Worm (Caenorhabditis elegans) whole organism, L4 larva: Measurements from ENCODE around the gene C18D4.12.

Experiments
- F26F4.8 ChIP-seq: fragments of 200-800 bp; sonication (Bioruptor generic); conservative IDR thresholded peaks from 2 replicates; pipeline ENCODE4 v1.3.6; 2022; ENCODE audit warnings: missing genetic modification characterization, missing compliant biosample characterization
- R02D3.7 ChIP-seq: fragments of 150-350 bp; sonication (generic microtip); optimal IDR thresholded peaks from 3 replicates; lab custom pipeline; 2014; ENCODE audit warnings: missing biosample characterization, missing genetic modification characterization
- T26A8.4 ChIP-seq: fragments of 200-800 bp; sonication (Bioruptor generic); IDR thresholded peaks from 2 replicates; pipeline ENCODE4 v1.3.6; 2022; ENCODE audit warnings: missing genetic modification characterization, missing compliant biosample characterization
- ZK337.2 ChIP-seq: fragments of 200-800 bp; sonication (Bioruptor generic); IDR thresholded peaks from 2 replicates; pipeline ENCODE4 v1.3.6; 2022; ENCODE audit warnings: missing genetic modification reagents, missing genetic modification characterization, missing compliant biosample characterization
- ZK546.5 ChIP-seq, 2 experiments: sonication (generic microtip); optimal IDR thresholded peaks; 2 replicates each; lab custom pipeline; 2017; ENCODE audit warnings: missing biosample characterization in 2 of 2, missing genetic modification characterization in 2 of 2
- aha-1 ChIP-seq: fragments of 150-350 bp; peaks from one replicate; lab custom pipeline; 2014; ENCODE audit warnings: missing biosample characterization, missing genetic modification characterization
- ceh-44 ChIP-seq: fragments of 200-800 bp; sonication (Bioruptor generic); IDR thresholded peaks from 2 replicates; pipeline ENCODE4 v1.3.6; 2022; ENCODE audit warnings: missing genetic modification reagents, missing genetic modification characterization, missing compliant biosample characterization
- ceh-82 ChIP-seq: sonication (generic microtip); optimal IDR thresholded peaks from 2 replicates; lab custom pipeline; 2017; ENCODE audit warnings: missing biosample characterization, missing genetic modification characterization
- daf-12 ChIP-seq: fragments of 150-350 bp; optimal IDR thresholded peaks from 2 replicates; lab custom pipeline; 2014; ENCODE audit warnings: missing biosample characterization, missing genetic modification reagents, missing genetic modification characterization
- daf-8 ChIP-seq: fragments of 200-800 bp; sonication (Bioruptor generic); IDR thresholded peaks from 2 replicates; pipeline ENCODE4 v1.3.6; 2022; ENCODE audit warnings: missing genetic modification characterization, missing compliant biosample characterization
- dve-1 ChIP-seq: sonication (generic microtip); optimal IDR thresholded peaks from 2 replicates; lab custom pipeline; 2017; ENCODE audit warnings: antibody characterized with exemption, mild to moderate bottlenecking, missing genetic modification characterization, missing compliant biosample characterization; ENCODE audit not compliant: insufficient read depth
- hif-1 ChIP-seq, 2 experiments: sonication (generic microtip); optimal IDR thresholded peaks; 2 replicates each; lab custom pipeline; 2016 to 2017; ENCODE audit warnings: missing compliant biosample characterization in 2 of 2, missing genetic modification characterization in 2 of 2, missing genetic modification reagents in 2 of 2, missing genotype in 2 of 2, mild to moderate bottlenecking in 1 of 2
- hlh-11 ChIP-seq: fragments of 200-800 bp; sonication (Bioruptor generic); optimal IDR thresholded peaks from 2 replicates; lab custom pipeline; 2018; ENCODE audit warnings: mild to moderate bottlenecking, missing genetic modification characterization, missing compliant biosample characterization
- hlh-30 ChIP-seq: sonication (generic microtip); optimal IDR thresholded peaks from 2 replicates; lab custom pipeline; 2017; ENCODE audit warnings: antibody characterized with exemption, mild to moderate bottlenecking, missing genetic modification characterization, missing compliant biosample characterization; ENCODE audit not compliant: insufficient read depth
- lin-1 ChIP-seq: fragments of 200-800 bp; sonication (Bioruptor generic); IDR thresholded peaks from 2 replicates; pipeline ENCODE4 v1.3.6; 2022; ENCODE audit warnings: missing genetic modification reagents, missing genetic modification characterization, missing compliant biosample characterization
- lin-15B ChIP-seq: fragments of 150-350 bp; sonication (generic microtip); optimal IDR thresholded peaks from 3 replicates; lab custom pipeline; 2014; ENCODE audit warnings: missing biosample characterization, missing genetic modification characterization
- lin-39 ChIP-seq: fragments of 150-350 bp; optimal IDR thresholded peaks from 2 replicates; lab custom pipeline; 2014; ENCODE audit warnings: missing biosample characterization, missing genetic modification reagents, missing genetic modification characterization
- nhr-237 ChIP-seq: sonication (generic microtip); optimal IDR thresholded peaks from 2 replicates; lab custom pipeline; 2017; ENCODE audit warnings: missing biosample characterization, missing genetic modification characterization
- nhr-28 ChIP-seq: fragments of 150-350 bp; optimal IDR thresholded peaks from 2 replicates; lab custom pipeline; 2014; ENCODE audit warnings: missing biosample characterization, missing genetic modification characterization
- nhr-41 ChIP-seq: fragments of 200-800 bp; sonication (Bioruptor generic); IDR thresholded peaks from 2 replicates; pipeline ENCODE4 v1.3.6; 2022; ENCODE audit warnings: missing genetic modification reagents, missing genetic modification characterization, missing compliant biosample characterization
- nhr-48 ChIP-seq: sonication (generic microtip); optimal IDR thresholded peaks from 2 replicates; lab custom pipeline; 2016; ENCODE audit warnings: mild to moderate bottlenecking, missing genetic modification characterization, missing compliant biosample characterization
- pha-4 ChIP-seq, 2 experiments: fragments of 150-350 bp in 1 of 2; fragments of 200-800 bp in 1 of 2; sonication (Bioruptor generic) in 1 of 2; IDR thresholded peaks in 1 of 2; optimal IDR thresholded peaks in 1 of 2; 2 replicates each; pipeline versions ENCODE4 v1.3.6 to Lab custom; 2014 to 2022; ENCODE audit warnings: missing genetic modification characterization in 2 of 2, missing genetic modification reagents in 2 of 2, missing biosample characterization in 1 of 2, missing compliant biosample characterization in 1 of 2
- php-3 ChIP-seq: fragments of 200-800 bp; sonication (Bioruptor generic); IDR thresholded peaks from 2 replicates; pipeline ENCODE4 v1.3.6; 2022; ENCODE audit warnings: missing genetic modification reagents, missing genetic modification characterization, missing compliant biosample characterization
- set-16 ChIP-seq: fragments of 200-800 bp; sonication (Bioruptor generic); IDR thresholded peaks from 2 replicates; pipeline ENCODE4 v1.3.6; 2022; ENCODE audit warnings: missing genetic modification reagents, missing genetic modification characterization, missing compliant biosample characterization
- snpc-1.2 ChIP-seq: fragments of 200-800 bp; sonication (Bioruptor generic); IDR thresholded peaks from 2 replicates; pipeline ENCODE4 v1.3.6; 2022; ENCODE audit warnings: missing genetic modification reagents, missing genetic modification characterization, missing compliant biosample characterization
- tag-97 ChIP-seq: fragments of 200-800 bp; sonication (Bioruptor generic); IDR thresholded peaks from 2 replicates; pipeline ENCODE4 v1.3.6; 2022; ENCODE audit warnings: missing genetic modification characterization, missing compliant biosample characterization
- unc-130 ChIP-seq: sonication (generic microtip); optimal IDR thresholded peaks from 2 replicates; lab custom pipeline; 2016; ENCODE audit warnings: missing genetic modification reagents, missing genetic modification characterization, missing compliant biosample characterization
- vab-7 ChIP-seq: fragments of 200-800 bp; sonication (Bioruptor generic); IDR thresholded peaks from 2 replicates; pipeline ENCODE4 v1.3.6; 2022; ENCODE audit warnings: missing genetic modification reagents, missing genetic modification characterization, missing compliant biosample characterization
- zag-1 ChIP-seq: fragments of 150-350 bp; optimal IDR thresholded peaks from 2 replicates; lab custom pipeline; 2014; ENCODE audit warnings: missing biosample characterization, missing genetic modification characterization
- zfp-3 ChIP-seq: fragments of 200-800 bp; sonication (Bioruptor generic); conservative IDR thresholded peaks from 2 replicates; pipeline ENCODE4 v1.3.6; 2022; ENCODE audit warnings: missing genetic modification reagents, missing genetic modification characterization, missing compliant biosample characterization
- ztf-11 ChIP-seq: fragments of 150-350 bp; optimal IDR thresholded peaks from 2 replicates; lab custom pipeline; 2014; ENCODE audit warnings: missing biosample characterization, missing genetic modification characterization
- ztf-7 ChIP-seq: fragments of 150-350 bp; optimal IDR thresholded peaks from 2 replicates; lab custom pipeline; 2014; ENCODE audit warnings: missing biosample characterization, missing genetic modification characterization

C18D4.12 gene

DNA sequence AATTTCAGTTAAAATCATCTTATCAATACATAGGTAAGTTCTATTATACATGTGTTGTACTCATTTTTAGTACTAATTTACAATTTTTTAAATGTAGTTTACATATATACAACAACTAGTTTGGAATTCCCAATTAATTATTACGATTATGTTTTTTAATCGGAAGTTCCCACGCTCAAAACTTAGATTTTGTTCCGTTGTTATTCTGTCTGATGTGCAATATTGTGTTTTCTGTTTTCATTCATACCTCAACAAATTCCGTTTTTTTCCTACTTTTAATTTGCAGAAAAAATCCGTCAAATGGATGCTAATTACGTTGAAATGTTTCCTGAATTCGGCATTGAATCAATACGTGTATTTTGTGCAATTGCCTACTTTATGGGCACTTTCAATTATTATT, 24.1 kb downstream of the C18D4.12 start, which contains the start of gene srw-31:
TSS of gene srw-31 (plus strand) at position 301 of the 400 bp plus-strand sequence.
- TF ChIP-seq ZK337.2 (GFP tag; lab: Robert Waterston, UW), result no peak
- TF ChIP-seq zfp-3 (GFP tag; lab: Robert Waterston, UW), result no peak
- no peak for TF ChIP-seq R02D3.7 (tag; lab: Kevin White, UChicago)
- no peak for TF ChIP-seq snpc-1.2
- TF ChIP-seq daf-12 (tag; lab: Kevin White, UChicago), result no peak
- no peak for TF ChIP-seq hlh-30 (tag; lab: Kevin White, UChicago)
- TF ChIP-seq zag-1 (tag; lab: Kevin White, UChicago), result no peak
- TF ChIP-seq unc-130 (GFP tag; lab: Kevin White, UChicago), result no peak
- no peak for TF ChIP-seq T26A8.4 (GFP tag; lab: Robert Waterston, UW)
- no peak for TF ChIP-seq daf-8 (GFP tag; lab: Robert Waterston, UW)
- TF ChIP-seq dve-1 (tag; lab: Kevin White, UChicago), result no peak
- TF ChIP-seq ZK546.5 (tag; optimal IDR thresholded peaks at IDR 0.05; lab: Kevin White, UChicago), result no peak
- TF ChIP-seq nhr-28 (tag; lab: Kevin White, UChicago), result no peak
- no peak for TF ChIP-seq lin-1
- TF ChIP-seq ztf-7 (tag; lab: Kevin White, UChicago), result no peak

DNA sequence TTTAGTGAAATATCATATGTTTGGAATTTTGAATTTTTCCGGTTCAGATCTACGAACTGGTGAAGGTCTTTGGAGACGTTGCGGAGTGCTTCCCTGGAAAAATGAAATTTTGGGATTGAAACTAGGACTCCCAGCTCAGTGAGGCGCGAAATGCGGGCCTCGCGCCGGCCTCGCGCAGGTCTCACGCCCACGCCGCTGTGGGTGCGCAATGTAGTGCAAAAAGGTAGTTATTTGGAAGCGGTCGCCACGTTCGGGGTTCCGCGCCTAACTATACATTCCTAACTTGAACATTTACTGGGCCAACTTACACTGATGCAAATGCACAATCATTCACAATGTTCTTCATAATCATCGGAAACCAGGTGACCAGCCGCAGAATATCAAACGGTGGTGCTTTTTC, 30.3 kb downstream of the C18D4.12 start:
- TF ChIP-seq ceh-44 (GFP tag; lab: Robert Waterston, UW), result 0 out of 2 replicates have a peak, but pooled peaks have one; percentile 25
- no peak for TF ChIP-seq ceh-82
- TF ChIP-seq set-16 (GFP tag; lab: Robert Waterston, UW), result peak; percentile 65
- TF ChIP-seq, all 104 proteins: peak for 2

DNA sequence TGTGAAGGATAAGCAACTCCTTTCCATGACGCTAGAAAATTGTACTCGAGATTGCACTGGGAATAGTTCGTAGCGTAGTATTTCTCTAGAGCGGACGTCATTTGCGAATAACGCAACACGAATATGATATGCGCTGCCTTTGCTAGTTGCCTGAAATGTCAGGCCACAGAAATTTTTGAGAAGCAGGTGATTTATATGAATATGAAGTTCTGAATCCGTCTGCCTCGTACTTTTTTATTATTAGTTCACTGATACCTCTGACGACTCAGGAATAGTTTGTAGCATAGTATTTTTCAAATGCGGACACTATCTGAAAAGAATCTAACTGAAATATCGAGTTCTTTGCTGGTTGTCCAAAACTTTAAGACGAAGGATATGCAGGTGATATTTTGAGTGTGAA, 34.3 kb downstream of the C18D4.12 start, which contains the start of gene srh-118:
TSS of gene srh-118 (minus strand) at position 101 of the 400 bp plus-strand sequence.
- TF ChIP-seq tag-97 (GFP tag; lab: Robert Waterston, UW), result no peak

DNA sequence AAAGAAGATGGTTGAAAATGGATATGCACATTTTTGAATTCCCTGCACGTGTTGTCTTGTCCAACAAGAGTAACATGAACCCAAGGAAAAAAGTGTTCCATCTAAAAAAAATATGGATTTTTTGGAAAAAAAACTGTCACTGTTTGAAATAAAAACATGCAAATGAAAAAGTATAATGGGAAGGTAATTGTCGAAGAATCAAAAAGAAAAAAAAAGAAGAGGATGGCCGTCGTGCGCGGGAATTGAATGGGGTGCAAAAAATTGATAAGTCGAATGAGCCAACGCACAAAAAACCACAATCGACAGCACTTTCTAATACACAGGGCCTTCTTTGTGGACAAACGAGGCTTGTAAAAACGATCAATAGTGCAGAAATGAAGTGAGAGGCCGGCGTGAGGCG, 36.7 kb downstream of the C18D4.12 start, which contains the start of gene fbxa-102:
TSS of gene fbxa-102 (minus strand) at position 101 of the 400 bp plus-strand sequence.
- TF ChIP-seq F26F4.8 (GFP tag; lab: Robert Waterston, UW) (no peak), vab-7 (GFP tag; lab: Robert Waterston, UW) (no peak), lin-39 (tag; lab: Kevin White, UChicago) (no peak), php-3 (GFP tag; lab: Robert Waterston, UW) (no peak), hlh-11 (tag; lab: Kevin White, UChicago) (no peak)

DNA sequence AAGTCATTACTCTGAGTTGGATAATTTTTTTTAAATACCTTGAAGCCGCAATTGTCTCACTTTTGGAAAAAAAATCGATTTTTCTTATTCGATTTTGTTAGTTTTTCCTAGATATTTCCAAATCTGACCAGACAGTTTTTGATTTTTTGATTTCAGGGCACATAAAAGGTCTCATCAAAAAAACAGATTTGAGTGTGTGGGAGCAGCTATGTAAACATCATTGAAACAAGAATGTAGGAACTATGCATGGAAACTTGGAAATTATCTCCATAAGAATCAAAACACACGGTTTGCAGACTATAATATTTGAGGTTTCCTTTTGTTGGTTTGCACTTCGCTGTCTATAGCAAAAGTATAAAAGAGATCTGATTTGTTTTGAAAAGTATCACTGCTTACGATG, 44.4 kb downstream of the C18D4.12 start, which contains the start of gene scl-24:
TSS of gene scl-24 (plus strand) at position 301 of the 400 bp plus-strand sequence.
- TF ChIP-seq nhr-237, result no peak
- TF ChIP-seq aha-1 (tag; lab: Kevin White, UChicago), result peak; percentile 8

DNA sequence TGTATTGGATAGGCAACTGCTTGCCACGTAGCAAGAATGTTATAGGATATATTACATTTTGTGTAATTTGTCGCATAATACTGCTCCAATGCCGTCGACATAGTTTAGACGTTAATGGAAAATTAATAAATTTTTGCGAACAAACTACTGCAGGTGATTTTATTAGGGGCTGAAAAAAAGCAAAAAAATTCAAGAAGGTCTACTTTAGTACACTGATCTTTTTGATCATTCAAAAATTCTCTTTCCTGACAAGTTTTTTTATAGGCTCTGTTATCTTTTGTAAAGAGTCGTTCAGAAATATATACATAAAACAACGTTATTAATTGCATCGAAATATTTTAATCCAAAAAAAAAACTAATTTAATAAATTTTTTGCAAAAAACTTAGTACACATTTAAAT, 45.3 kb downstream of the C18D4.12 start, which contains the start of gene srh-111:
TSS of gene srh-111 (minus strand) at position 101 of the 400 bp plus-strand sequence.
- no peak for TF ChIP-seq set-16 (GFP tag; lab: Robert Waterston, UW)
- no peak for TF ChIP-seq ztf-11 (tag; lab: Kevin White, UChicago)
- TF ChIP-seq aha-1 (tag; lab: Kevin White, UChicago), result no peak
- no peak for TF ChIP-seq pha-4 (GFP tag; IDR thresholded peaks at IDR 0.05; lab: Robert Waterston, UW)
- no peak for TF ChIP-seq pha-4 (tag; optimal IDR thresholded peaks at IDR 0.05; lab: Kevin White, UChicago)
- TF ChIP-seq nhr-48 (tag; lab: Kevin White, UChicago), result no peak
- TF ChIP-seq hif-1 (tag; optimal IDR thresholded peaks at IDR 0.05; lab: Kevin White, UChicago), result no peak
- no peak for TF ChIP-seq F26F4.8 (GFP tag; lab: Robert Waterston, UW)
- no peak for TF ChIP-seq php-3 (GFP tag; lab: Robert Waterston, UW)
- TF ChIP-seq nhr-41 (GFP tag; lab: Robert Waterston, UW), result no peak
- no peak for TF ChIP-seq vab-7 (GFP tag; lab: Robert Waterston, UW)
- TF ChIP-seq T26A8.4 (GFP tag; lab: Robert Waterston, UW), result no peak
- TF ChIP-seq lin-15B (tag; lab: Kevin White, UChicago), result no peak
- TF ChIP-seq, all 104 proteins: peak for 0
